Fruit fly (Drosophila melanogaster) whole organism: ENCODE results near the gene LManI.

Experiments
- CG8478 ChIP-seq: fragments of >200 bp; optimal IDR thresholded peaks from 2 replicates; lab custom pipeline; 2018; ENCODE audit warnings: inconsistent platforms
- Dll ChIP-seq: fragments of >200 bp; optimal IDR thresholded peaks from 2 replicates; lab custom pipeline; 2017
- EcR ChIP-seq, 2 experiments: fragments of >200 bp; optimal IDR thresholded peaks; 2 replicates each; lab custom pipeline; 2017; ENCODE audit warnings: missing biosample characterization in 2 of 2, missing genetic modification characterization in 2 of 2, missing genetic modification reagents in 2 of 2
- pan ChIP-seq: fragments of >200 bp; optimal IDR thresholded peaks from 2 replicates; lab custom pipeline; 2017
- psq ChIP-seq: fragments of >200 bp; optimal IDR thresholded peaks from 2 replicates; lab custom pipeline; 2017
- usp ChIP-seq: fragments of >200 bp; optimal IDR thresholded peaks from 2 replicates; lab custom pipeline; 2017; ENCODE audit warnings: missing biosample characterization, missing genetic modification characterization, mixed read lengths

- TF ChIP-seq psq (no peak), CG8478 (no peak), Dll (lab: Kevin White, UChicago) (no peak), EcR (GFP tag; optimal IDR thresholded peaks at IDR 0.05; lab: Kevin White, UChicago) (no peak), usp (GFP tag; lab: Kevin White, UChicago) (no peak), pan (lab: Kevin White, UChicago) (no peak)
These were observed 1.9 kb upstream of the LManI start for dm6 chr2L:10458979-10459378.
